Worm (Caenorhabditis elegans) whole organism, L4 larva: ENCODE results near the gene gst-24.
A peak's percentile ranks its signal among the peaks of the same experiment; 100 is the strongest.

Experiments
- Y105C5A.15 ChIP-seq: fragments of 200-800 bp; sonication (Bioruptor generic); IDR thresholded peaks from 2 replicates; pipeline ENCODE4 v1.3.6; 2022; ENCODE audit warnings: missing genetic modification characterization, missing compliant biosample characterization
- Y5F2A.4 ChIP-seq: fragments of 200-800 bp; sonication (Bioruptor generic); optimal IDR thresholded peaks from 2 replicates; lab custom pipeline; 2018; ENCODE audit warnings: mild to moderate bottlenecking, missing genetic modification characterization, missing compliant biosample characterization
- ZK337.2 ChIP-seq: fragments of 200-800 bp; sonication (Bioruptor generic); IDR thresholded peaks from 2 replicates; pipeline ENCODE4 v1.3.6; 2022; ENCODE audit warnings: missing genetic modification reagents, missing genetic modification characterization, missing compliant biosample characterization
- ctbp-1 ChIP-seq: fragments of 200-800 bp; sonication (Bioruptor generic); IDR thresholded peaks from 2 replicates; pipeline ENCODE4 v1.3.6; 2022; ENCODE audit warnings: missing genetic modification reagents, missing genetic modification characterization, missing compliant biosample characterization
- daf-12 ChIP-seq: fragments of 150-350 bp; optimal IDR thresholded peaks from 2 replicates; lab custom pipeline; 2014; ENCODE audit warnings: missing biosample characterization, missing genetic modification reagents, missing genetic modification characterization
- daf-16 ChIP-seq, 3 experiments: sonication (generic microtip); optimal IDR thresholded peaks; 2 replicates each; lab custom pipeline; 2016 to 2017; ENCODE audit warnings: missing genetic modification characterization in 3 of 3, missing genetic modification reagents in 3 of 3, mild to moderate bottlenecking in 2 of 3, missing compliant biosample characterization in 2 of 3, missing biosample characterization in 1 of 3, moderate library complexity in 1 of 3
- daf-8 ChIP-seq: fragments of 200-800 bp; sonication (Bioruptor generic); IDR thresholded peaks from 2 replicates; pipeline ENCODE4 v1.3.6; 2022; ENCODE audit warnings: missing genetic modification characterization, missing compliant biosample characterization
- dmd-8 ChIP-seq: fragments of 200-800 bp; sonication (Bioruptor generic); IDR thresholded peaks from 2 replicates; pipeline ENCODE4 v1.3.6; 2022; ENCODE audit warnings: missing genetic modification characterization, missing compliant biosample characterization
- dpl-1 ChIP-seq: fragments of 150-350 bp; optimal IDR thresholded peaks from 2 replicates; lab custom pipeline; 2014; ENCODE audit warnings: missing biosample characterization, missing genetic modification reagents, missing genetic modification characterization
- duxl-1 ChIP-seq: sonication (generic microtip); optimal IDR thresholded peaks from 2 replicates; lab custom pipeline; 2016; ENCODE audit warnings: mild to moderate bottlenecking, missing genetic modification characterization, moderate library complexity, missing compliant biosample characterization; ENCODE audit not compliant: poor library complexity
- dve-1 ChIP-seq: sonication (generic microtip); optimal IDR thresholded peaks from 2 replicates; lab custom pipeline; 2017; ENCODE audit warnings: antibody characterized with exemption, mild to moderate bottlenecking, missing genetic modification characterization, missing compliant biosample characterization; ENCODE audit not compliant: insufficient read depth
- fkh-10 ChIP-seq: fragments of 150-350 bp; optimal IDR thresholded peaks from 2 replicates; lab custom pipeline; 2014; ENCODE audit warnings: missing biosample characterization, missing genetic modification reagents, missing genetic modification characterization
- gei-8 ChIP-seq: fragments of 200-800 bp; sonication (Bioruptor generic); optimal IDR thresholded peaks from 2 replicates; lab custom pipeline; 2018; ENCODE audit warnings: mild to moderate bottlenecking, missing genetic modification characterization, missing compliant biosample characterization
- hif-1 ChIP-seq, 2 experiments: sonication (generic microtip); optimal IDR thresholded peaks; 2 replicates each; lab custom pipeline; 2016 to 2017; ENCODE audit warnings: missing compliant biosample characterization in 2 of 2, missing genetic modification characterization in 2 of 2, missing genetic modification reagents in 2 of 2, missing genotype in 2 of 2, mild to moderate bottlenecking in 1 of 2
- hlh-30 ChIP-seq: sonication (generic microtip); optimal IDR thresholded peaks from 2 replicates; lab custom pipeline; 2017; ENCODE audit warnings: antibody characterized with exemption, mild to moderate bottlenecking, missing genetic modification characterization, missing compliant biosample characterization; ENCODE audit not compliant: insufficient read depth
- hmg-1.1 ChIP-seq: fragments of 200-800 bp; sonication (Bioruptor generic); IDR thresholded peaks from 2 replicates; pipeline ENCODE4 v1.3.6; 2022; ENCODE audit warnings: missing genetic modification reagents, missing genetic modification characterization, missing compliant biosample characterization
- lim-7 ChIP-seq: fragments of 200-800 bp; sonication (Bioruptor generic); IDR thresholded peaks from 2 replicates; pipeline ENCODE4 v1.3.6; 2022; ENCODE audit warnings: missing genetic modification characterization, missing compliant biosample characterization
- lin-15B ChIP-seq: fragments of 150-350 bp; sonication (generic microtip); optimal IDR thresholded peaks from 3 replicates; lab custom pipeline; 2014; ENCODE audit warnings: missing biosample characterization, missing genetic modification characterization
- lin-38 ChIP-seq: fragments of 200-800 bp; sonication (Bioruptor generic); IDR thresholded peaks from 2 replicates; pipeline ENCODE4 v1.3.6; 2022; ENCODE audit warnings: missing genetic modification reagents, missing genetic modification characterization, missing compliant biosample characterization
- lsy-2 ChIP-seq, 2 experiments: fragments of 150-350 bp in 1 of 2; sonication (generic microtip) in 1 of 2; optimal IDR thresholded peaks; 2 replicates each; lab custom pipeline; 2014 to 2017; ENCODE audit warnings: missing biosample characterization in 2 of 2, missing genetic modification characterization in 2 of 2
- mep-1 ChIP-seq: fragments of 150-350 bp; sonication (generic microtip); optimal IDR thresholded peaks from 3 replicates; lab custom pipeline; 2014; ENCODE audit warnings: missing biosample characterization, missing genetic modification characterization
- mes-2 ChIP-seq: sonication (generic microtip); optimal IDR thresholded peaks from 2 replicates; lab custom pipeline; 2016; ENCODE audit warnings: missing genotype, mild to moderate bottlenecking, missing genetic modification characterization, missing compliant biosample characterization; ENCODE audit not compliant: poor library complexity, severe bottlenecking
- mxl-2 ChIP-seq: fragments of 200-800 bp; sonication (Bioruptor generic); conservative IDR thresholded peaks from 2 replicates; pipeline ENCODE4 v1.3.6; 2022; ENCODE audit warnings: missing genetic modification reagents, missing genetic modification characterization, missing compliant biosample characterization
- mxl-3 ChIP-seq: fragments of 200-800 bp; sonication (Bioruptor generic); optimal IDR thresholded peaks from 2 replicates; lab custom pipeline; 2018; ENCODE audit warnings: mild to moderate bottlenecking, missing genetic modification characterization, missing compliant biosample characterization
- nhr-111 ChIP-seq: fragments of 200-800 bp; sonication (Bioruptor generic); optimal IDR thresholded peaks from 2 replicates; lab custom pipeline; 2018; ENCODE audit warnings: mild to moderate bottlenecking, missing genetic modification characterization, missing compliant biosample characterization
- nhr-237 ChIP-seq: sonication (generic microtip); optimal IDR thresholded peaks from 2 replicates; lab custom pipeline; 2017; ENCODE audit warnings: missing biosample characterization, missing genetic modification characterization
- nhr-28 ChIP-seq: fragments of 150-350 bp; optimal IDR thresholded peaks from 2 replicates; lab custom pipeline; 2014; ENCODE audit warnings: missing biosample characterization, missing genetic modification characterization
- nhr-42 ChIP-seq: fragments of 200-800 bp; sonication (Bioruptor generic); IDR thresholded peaks from 2 replicates; pipeline ENCODE4 v1.3.6; 2022; ENCODE audit warnings: missing genetic modification characterization, missing compliant biosample characterization
- nhr-6 ChIP-seq: fragments of 150-350 bp; optimal IDR thresholded peaks from 2 replicates; lab custom pipeline; 2014; ENCODE audit warnings: missing biosample characterization, missing genetic modification characterization
- rbr-2 ChIP-seq: sonication (generic microtip); optimal IDR thresholded peaks from 2 replicates; lab custom pipeline; 2016; ENCODE audit warnings: missing genotype, missing genetic modification characterization, missing compliant biosample characterization
- snpc-4 ChIP-seq: fragments of 150-350 bp; optimal IDR thresholded peaks from 2 replicates; lab custom pipeline; 2014; ENCODE audit warnings: missing biosample characterization, missing genetic modification characterization
- spr-3 ChIP-seq: fragments of 200-800 bp; sonication (Bioruptor generic); optimal IDR thresholded peaks from 2 replicates; lab custom pipeline; 2018; ENCODE audit warnings: mild to moderate bottlenecking, missing genetic modification characterization, missing compliant biosample characterization
- tag-97 ChIP-seq: fragments of 200-800 bp; sonication (Bioruptor generic); IDR thresholded peaks from 2 replicates; pipeline ENCODE4 v1.3.6; 2022; ENCODE audit warnings: missing genetic modification characterization, missing compliant biosample characterization
- unc-130 ChIP-seq: sonication (generic microtip); optimal IDR thresholded peaks from 2 replicates; lab custom pipeline; 2016; ENCODE audit warnings: missing genetic modification reagents, missing genetic modification characterization, missing compliant biosample characterization
- unc-39 ChIP-seq: sonication (generic microtip); optimal IDR thresholded peaks from 2 replicates; lab custom pipeline; 2017; ENCODE audit warnings: missing biosample characterization, missing genetic modification characterization
- unc-62 ChIP-seq, 3 experiments: fragments of 150-350 bp in 1 of 3; sonication (generic microtip); optimal IDR thresholded peaks in 2 of 3; peaks in 1 of 3; 1 replicate in 1 of 3; 2 replicates in 2 of 3; lab custom pipeline; 2014 to 2017; ENCODE audit warnings: missing biosample characterization in 3 of 3, missing genetic modification characterization in 3 of 3, missing genetic modification reagents in 3 of 3, missing genotype in 1 of 3
- vab-7 ChIP-seq: fragments of 200-800 bp; sonication (Bioruptor generic); IDR thresholded peaks from 2 replicates; pipeline ENCODE4 v1.3.6; 2022; ENCODE audit warnings: missing genetic modification reagents, missing genetic modification characterization, missing compliant biosample characterization
- zag-1 ChIP-seq: fragments of 150-350 bp; optimal IDR thresholded peaks from 2 replicates; lab custom pipeline; 2014; ENCODE audit warnings: missing biosample characterization, missing genetic modification characterization
- zfp-2 ChIP-seq: sonication (generic microtip); optimal IDR thresholded peaks from 2 replicates; lab custom pipeline; 2016; ENCODE audit warnings: mild to moderate bottlenecking, missing genetic modification characterization, missing compliant biosample characterization
- zip-11 ChIP-seq: fragments of 200-800 bp; sonication (Bioruptor generic); IDR thresholded peaks from 2 replicates; pipeline ENCODE4 v1.3.6; 2022; ENCODE audit warnings: missing genetic modification characterization, missing compliant biosample characterization
- zip-2 ChIP-seq: fragments of 150-350 bp; optimal IDR thresholded peaks from 2 replicates; lab custom pipeline; 2014; ENCODE audit warnings: missing biosample characterization, missing genetic modification characterization

Gene gst-24

DNA sequence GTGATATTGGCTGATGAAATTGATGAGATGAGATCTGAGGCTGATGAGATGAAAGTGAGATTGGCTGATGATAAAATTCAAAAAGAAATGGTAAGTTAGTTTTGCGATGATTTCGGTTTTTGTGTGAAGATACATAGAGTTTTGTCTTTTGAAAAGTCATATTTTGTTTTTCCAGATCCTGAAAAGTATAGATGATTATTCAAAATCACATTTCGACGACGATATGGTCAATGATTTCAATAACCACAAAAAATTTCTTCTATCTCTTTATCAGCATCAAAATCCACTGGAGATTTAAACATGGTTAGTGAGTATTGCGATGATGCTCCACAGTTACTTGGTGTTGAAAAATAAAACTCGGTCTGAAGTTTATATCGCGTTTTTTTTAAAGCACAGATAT lies 10.3 kb downstream of the gst-24 start, which contains the start of gene csp-1:
csp-1 (plus strand) TSS at position 301 of the 400 bp plus-strand sequence.
- TF ChIP-seq dmd-8 = no peak
- TF ChIP-seq, all 104 proteins: peak for 0

DNA sequence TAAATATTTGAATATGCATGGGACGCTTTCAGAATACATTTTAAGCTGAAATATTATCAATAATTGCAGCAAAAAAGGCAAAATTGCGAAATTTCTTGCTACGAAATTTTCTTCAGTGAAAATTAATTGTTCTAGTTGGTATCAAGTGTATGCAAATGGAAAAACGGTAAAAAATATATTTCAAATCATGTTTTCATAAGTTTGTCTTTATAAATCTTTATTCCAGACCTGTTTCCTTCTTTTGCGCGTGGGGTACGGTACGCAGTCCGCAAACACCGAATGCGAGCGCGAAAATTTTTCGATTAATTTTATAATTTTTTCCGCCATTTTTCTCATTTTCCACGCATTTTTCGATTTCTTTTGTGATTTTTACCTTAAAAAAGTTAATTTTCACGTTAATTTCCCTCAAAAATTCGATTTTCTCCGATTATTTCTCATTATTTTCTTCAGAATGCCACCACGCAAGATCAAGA lies 14.6 kb downstream of the gst-24 start, which contains the start of the genes fbxc-23 and csc-1:
fbxc-23 (minus strand) TSS at position 51 of the 473 bp plus-strand sequence.
csc-1 (plus strand) TSS at position 451 of the 473 bp plus-strand sequence.
- TF ChIP-seq daf-8 (GFP tag; lab: Robert Waterston, UW) (no peak), zag-1 (no peak), hlh-30 (tag; lab: Kevin White, UChicago) (peak; percentile 52), nhr-237 (tag; lab: Kevin White, UChicago) (no peak), rbr-2 (tag; lab: Kevin White, UChicago) (peak; percentile 1), zfp-2 (tag; lab: Kevin White, UChicago) (no peak), lim-7 (GFP tag; lab: Robert Waterston, UW) (no peak), snpc-4 (tag; lab: Kevin White, UChicago) (no peak), vab-7 (GFP tag; lab: Robert Waterston, UW) (no peak), zip-11 (no peak), ZK337.2 (GFP tag; lab: Robert Waterston, UW) (no peak), mep-1 (tag; lab: Kevin White, UChicago) (no peak), Y105C5A.15 (GFP tag; lab: Robert Waterston, UW) (no peak), nhr-111 (GFP tag; lab: Kevin White, UChicago) (no peak), daf-16 (GFP tag; optimal IDR thresholded peaks at IDR 0.05; lab: Kevin White, UChicago) (no peak), daf-16 (tag; optimal IDR thresholded peaks at IDR 0.05; lab: Kevin White, UChicago) (peak; percentile 50), ctbp-1 (GFP tag; lab: Robert Waterston, UW) (no peak), unc-39 (tag; lab: Kevin White, UChicago) (no peak), Y5F2A.4 (no peak), unc-62 (GFP tag; optimal IDR thresholded peaks at IDR 0.05 in 1 of 2; lab: Kevin White, UChicago) (no peak), unc-62 (tag; optimal IDR thresholded peaks at IDR 0.05; lab: Kevin White, UChicago) (no peak), nhr-42 (GFP tag; lab: Robert Waterston, UW) (no peak), hif-1 (tag; optimal IDR thresholded peaks at IDR 0.05; lab: Kevin White, UChicago) (no peak), unc-130 (GFP tag; lab: Kevin White, UChicago) (peak; percentile 17), dve-1 (tag; lab: Kevin White, UChicago) (peak; percentile 37), mxl-2 (GFP tag; lab: Robert Waterston, UW) (no peak), spr-3 (GFP tag; lab: Kevin White, UChicago) (no peak), tag-97 (GFP tag; lab: Robert Waterston, UW) (no peak), fkh-10 (GFP tag; lab: Kevin White, UChicago) (peak; percentile 20), mes-2 (tag; lab: Kevin White, UChicago) (peak; percentile 67), dmd-8 (no peak), mxl-3 (GFP tag; lab: Kevin White, UChicago) (no peak), daf-12 (no peak), duxl-1 (tag; lab: Kevin White, UChicago) (no peak), nhr-28 (tag; lab: Kevin White, UChicago) (peak; percentile 22), lin-15B (tag; lab: Kevin White, UChicago) (no peak), lsy-2 (tag; optimal IDR thresholded peaks at IDR 0.05; lab: Kevin White, UChicago) (peak; percentile 56 to 98), gei-8 (GFP tag; lab: Kevin White, UChicago) (no peak), hmg-1.1 (GFP tag; lab: Robert Waterston, UW) (0 out of 2 replicates have a peak, but pooled peaks have one; percentile 15), dpl-1 (GFP tag; lab: Kevin White, UChicago) (peak; percentile 90), zip-2 (no peak), nhr-6 (tag; lab: Kevin White, UChicago) (no peak), lin-38 (peak; percentile 70)
- TF ChIP-seq, all 104 proteins: peak for 12
